Worm (Caenorhabditis elegans) whole organism, L4/young adult: ENCODE data around the gene marg-1.

Experiments used
- W03F9.2 ChIP-seq: fragments of 150-350 bp; optimal IDR thresholded peaks from 2 replicates; lab custom pipeline; 2014; ENCODE audit warnings: missing biosample characterization, missing genetic modification characterization
- him-1 ChIP-seq: sonication (generic microtip); optimal IDR thresholded peaks from 2 replicates; lab custom pipeline; 2016; ENCODE audit warnings: missing genotype, missing genetic modification reagents, missing genetic modification characterization, missing compliant biosample characterization

DNA sequence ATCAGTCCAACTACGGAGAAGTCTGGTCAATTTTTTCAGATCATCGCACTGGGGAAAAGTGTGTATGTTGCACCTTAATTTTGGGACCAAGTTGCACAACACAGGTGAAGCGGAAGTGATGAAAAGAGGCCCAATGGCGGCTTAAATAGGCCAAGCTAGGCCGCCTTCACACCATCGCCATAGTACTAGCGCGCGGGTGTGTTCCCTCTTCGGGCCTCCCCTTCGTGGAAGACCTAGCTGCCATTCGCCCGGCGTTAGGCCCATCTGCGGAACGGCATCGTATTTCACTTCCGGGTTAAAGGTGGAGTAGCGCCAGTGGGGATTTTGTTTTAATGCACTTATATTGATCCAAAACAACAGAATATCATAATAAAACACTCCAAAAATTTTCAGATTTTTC lies 21.1 kb downstream of the marg-1 start:
- TF ChIP-seq him-1 (tag; lab: Kevin White, UChicago) (no peak), W03F9.2 (tag; lab: Kevin White, UChicago) (no peak)
